Worm (Caenorhabditis elegans) whole organism, mixed stage, embryonic: Measurements from ENCODE around the gene nrsn-1.

Source experiments
- blmp-1 ChIP-seq: fragments of 150-350 bp; optimal IDR thresholded peaks from 2 replicates; lab custom pipeline; 2014; ENCODE audit warnings: missing biosample characterization, missing genetic modification characterization
- elt-3 ChIP-seq: fragments of 150-350 bp; optimal IDR thresholded peaks from 2 replicates; lab custom pipeline; 2014; ENCODE audit warnings: missing biosample characterization, missing genetic modification characterization
- ham-2 ChIP-seq: fragments of 200-800 bp; sonication (Bioruptor generic); optimal IDR thresholded peaks from 2 replicates; lab custom pipeline; 2018; ENCODE audit warnings: mild to moderate bottlenecking, missing genetic modification characterization, missing compliant biosample characterization
- mep-1 ChIP-seq: fragments of 150-350 bp; optimal IDR thresholded peaks from 2 replicates; lab custom pipeline; 2017; ENCODE audit warnings: missing biosample characterization, missing genetic modification reagents, missing genetic modification characterization, inconsistent platforms
- mls-2 ChIP-seq: sonication (generic microtip); optimal IDR thresholded peaks from 2 replicates; lab custom pipeline; 2016; ENCODE audit warnings: mild to moderate bottlenecking, missing genetic modification characterization, moderate library complexity, missing compliant biosample characterization
- nhr-12 ChIP-seq: fragments of 150-350 bp; optimal IDR thresholded peaks from 2 replicates; lab custom pipeline; 2014; ENCODE audit warnings: missing biosample characterization, missing genetic modification characterization
- nhr-76 ChIP-seq: sonication (generic microtip); optimal IDR thresholded peaks from 2 replicates; lab custom pipeline; 2017; ENCODE audit warnings: missing biosample characterization, missing genetic modification characterization
- pha-4 ChIP-seq: fragments of 150-350 bp; optimal IDR thresholded peaks from 2 replicates; lab custom pipeline; 2018; ENCODE audit warnings: missing biosample characterization, missing genetic modification reagents, missing genetic modification characterization
- snpc-4 ChIP-seq: fragments of 150-350 bp; optimal IDR thresholded peaks from 2 replicates; lab custom pipeline; 2014; ENCODE audit warnings: missing biosample characterization, missing genetic modification characterization
- sptf-1 ChIP-seq: sonication (generic microtip); optimal IDR thresholded peaks from 2 replicates; lab custom pipeline; 2017; ENCODE audit warnings: mild to moderate bottlenecking, missing genetic modification characterization, moderate library complexity, missing compliant biosample characterization
- ztf-11 ChIP-seq: fragments of 150-350 bp; optimal IDR thresholded peaks from 2 replicates; lab custom pipeline; 2014; ENCODE audit warnings: missing biosample characterization, missing genetic modification characterization

ce11 chrV:3761829-3762228, 46.1 kb upstream of the nrsn-1 start:
- no peak for TF ChIP-seq snpc-4 (tag; lab: Kevin White, UChicago)
- TF ChIP-seq nhr-76: no peak
- TF ChIP-seq ham-2 (GFP tag; lab: Kevin White, UChicago): no peak
- no peak for TF ChIP-seq mls-2 (tag; lab: Kevin White, UChicago)
- TF ChIP-seq mep-1 (tag; lab: Kevin White, UChicago): no peak
- no peak for TF ChIP-seq ztf-11 (tag; lab: Kevin White, UChicago)
- no peak for TF ChIP-seq elt-3 (tag; lab: Kevin White, UChicago)
- no peak for TF ChIP-seq sptf-1 (tag; lab: Kevin White, UChicago)
- no peak for TF ChIP-seq pha-4 (tag; lab: Kevin White, UChicago)
- no peak for TF ChIP-seq blmp-1 (tag; lab: Kevin White, UChicago)
- TF ChIP-seq nhr-12: no peak
